Worm (Caenorhabditis elegans): ENCODE results near the gene usp-46.
A peak's percentile ranks its signal among the peaks of the same experiment; 100 is the strongest.

The usp-46 gene

ce11 chrIII:9817087-9817612, 40.7 kb downstream of the usp-46 start, which contains the start of gene cnx-1:
TSS of gene cnx-1 (minus strand) at chrIII:9817137.
- TF ChIP-seq lin-32 (GFP tag; optimal IDR thresholded peaks at IDR 0.05): peak; percentile 16
- TF ChIP-seq unc-62 (GFP tag; optimal IDR thresholded peaks at IDR 0.05): peak; percentile 38
- TF ChIP-seq ham-2 (GFP tag; optimal IDR thresholded peaks at IDR 0.05): peak; percentile 34
- no peak for TF ChIP-seq zip-8 (tag; optimal IDR thresholded peaks at IDR 0.05)
- no peak for TF ChIP-seq bed-3 (GFP tag; optimal IDR thresholded peaks at IDR 0.05)
- TF ChIP-seq mls-2 (tag; optimal IDR thresholded peaks at IDR 0.05): peak; percentile 73
- peak; percentile 8 for TF ChIP-seq mep-1 (tag; optimal IDR thresholded peaks at IDR 0.05)
- TF ChIP-seq drap-1 (GFP tag; optimal IDR thresholded peaks at IDR 0.05): no peak
- peak; percentile 4 for TF ChIP-seq ces-1 (GFP tag; optimal IDR thresholded peaks at IDR 0.05)
- peak; percentile 29 for TF ChIP-seq sptf-1 (tag; optimal IDR thresholded peaks at IDR 0.05)
- no peak for TF ChIP-seq M03D4.4 (tag; optimal IDR thresholded peaks at IDR 0.05)
- TF ChIP-seq mab-5 (tag; optimal IDR thresholded peaks at IDR 0.05): no peak
- no peak for TF ChIP-seq nhr-12 (tag; optimal IDR thresholded peaks at IDR 0.05)
- no peak for TF ChIP-seq ceh-83 (GFP tag; optimal IDR thresholded peaks at IDR 0.05)
- peak; percentile 67 for TF ChIP-seq cnd-1 (tag; optimal IDR thresholded peaks at IDR 0.05)
- no peak for TF ChIP-seq lin-13 (tag; optimal IDR thresholded peaks at IDR 0.05)
- no peak for TF ChIP-seq elt-3 (tag; optimal IDR thresholded peaks at IDR 0.05)
- TF ChIP-seq unc-120 (tag; optimal IDR thresholded peaks at IDR 0.05; ENCODE audit: poor library complexity, severe bottlenecking): peak; percentile 30
- TF ChIP-seq sem-2 (GFP tag; optimal IDR thresholded peaks at IDR 0.05): no peak
- no peak for TF ChIP-seq ztf-11 (tag; optimal IDR thresholded peaks at IDR 0.05)
- peak; percentile 84 for TF ChIP-seq nhr-2 (tag; optimal IDR thresholded peaks at IDR 0.05)

DNA sequence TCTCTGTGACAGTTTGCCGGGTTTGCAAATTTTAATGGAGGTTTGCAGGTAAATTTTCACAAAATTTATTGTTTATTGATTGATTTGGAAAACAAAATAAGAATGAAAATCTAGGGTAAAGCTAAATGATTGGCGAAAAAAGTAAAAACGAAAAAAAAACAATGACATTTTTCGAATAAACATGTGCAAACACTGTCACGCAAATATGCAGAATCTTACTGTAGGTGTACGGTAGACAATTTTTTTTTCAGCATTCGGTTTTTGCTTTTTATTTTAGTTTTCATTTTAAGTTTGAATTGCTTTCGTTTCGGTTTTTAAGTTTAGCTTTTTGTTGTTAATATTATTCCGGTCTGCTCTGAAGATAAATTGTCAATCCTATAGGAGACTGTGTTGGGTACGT, 41.5 kb downstream of the usp-46 start:
- TF ChIP-seq lsy-2 (tag; optimal IDR thresholded peaks at IDR 0.05) (peak; percentile 81), mls-2 (tag; optimal IDR thresholded peaks at IDR 0.05) (no peak)

DNA sequence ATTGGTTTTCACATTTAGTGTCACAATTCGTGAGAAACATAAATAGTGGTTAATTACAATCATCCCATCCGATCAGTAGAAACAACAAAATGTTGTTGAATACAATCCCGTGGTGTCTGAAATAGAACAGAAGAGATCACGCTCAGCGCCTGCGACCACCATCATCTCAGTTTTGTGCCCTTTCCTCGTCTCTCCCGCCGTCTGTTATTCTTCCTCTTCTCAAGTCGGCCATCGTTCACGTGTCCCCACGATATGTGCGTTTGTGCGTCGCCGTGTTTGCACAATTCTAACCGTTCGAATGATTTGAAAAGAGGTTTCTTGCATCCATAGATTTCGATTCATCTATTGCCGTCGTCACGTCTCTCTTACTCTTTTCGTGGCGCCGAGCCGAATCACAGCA, 42.3 kb downstream of the usp-46 start, which contains the start of gene panl-3:
Gene panl-3 (plus strand): TSS at position 294 of the 400 bp plus-strand sequence.
- TF ChIP-seq mep-1 (tag; optimal IDR thresholded peaks at IDR 0.05) (peak; percentile 49), sptf-1 (tag; optimal IDR thresholded peaks at IDR 0.05) (peak; percentile 37), tbx-8 (GFP tag; optimal IDR thresholded peaks at IDR 0.05) (no peak), zip-8 (tag; optimal IDR thresholded peaks at IDR 0.05) (no peak), pha-4 (tag; optimal IDR thresholded peaks at IDR 0.05) (peak; percentile 23), elt-3 (tag; optimal IDR thresholded peaks at IDR 0.05) (no peak), lin-13 (tag; optimal IDR thresholded peaks at IDR 0.05) (peak; percentile 14), cnd-1 (tag; optimal IDR thresholded peaks at IDR 0.05) (peak; percentile 46), lsy-2 (tag; optimal IDR thresholded peaks at IDR 0.05) (peak; percentile 4), nhr-28 (tag; optimal IDR thresholded peaks at IDR 0.05) (no peak)

DNA sequence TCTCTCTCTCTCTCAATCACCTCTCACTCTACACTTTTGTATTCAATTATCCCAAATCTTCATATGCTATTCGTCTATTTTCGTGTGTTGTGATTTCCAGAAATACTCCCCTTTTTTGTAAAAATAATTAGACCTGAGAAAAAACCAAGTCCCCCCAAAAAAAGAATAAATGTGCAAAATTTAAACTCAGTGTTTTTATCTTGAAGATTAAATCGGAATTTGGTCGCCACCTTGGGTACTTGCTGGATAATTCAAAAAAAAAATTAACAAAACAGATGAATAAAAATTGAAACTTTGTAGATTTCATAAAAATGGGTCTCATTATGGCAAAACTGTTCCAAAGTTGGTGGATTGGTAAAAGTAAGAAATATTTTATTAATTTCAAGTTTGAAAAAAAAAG, 46.5 kb downstream of the usp-46 start, which contains the start of gene arl-5:
Gene arl-5 (plus strand): TSS at position 301 of the 400 bp plus-strand sequence.
- TF ChIP-seq M03D4.4 (tag; optimal IDR thresholded peaks at IDR 0.05) (no peak), nhr-12 (tag; optimal IDR thresholded peaks at IDR 0.05) (no peak), mab-5 (tag; optimal IDR thresholded peaks at IDR 0.05) (no peak), flh-1 (GFP tag; optimal IDR thresholded peaks at IDR 0.05) (no peak), nhr-2 (tag; optimal IDR thresholded peaks at IDR 0.05) (no peak), unc-39 (tag; optimal IDR thresholded peaks at IDR 0.05) (no peak), cnd-1 (tag; optimal IDR thresholded peaks at IDR 0.05) (no peak), tbx-8 (GFP tag; optimal IDR thresholded peaks at IDR 0.05) (no peak), lin-13 (tag; optimal IDR thresholded peaks at IDR 0.05) (no peak), snpc-4 (tag; optimal IDR thresholded peaks at IDR 0.05) (no peak), nhr-76 (tag; optimal IDR thresholded peaks at IDR 0.05) (no peak), elt-3 (tag; optimal IDR thresholded peaks at IDR 0.05) (no peak), unc-62 (GFP tag; optimal IDR thresholded peaks at IDR 0.05) (no peak), nhr-237 (tag; optimal IDR thresholded peaks at IDR 0.05) (no peak), nhr-28 (tag; optimal IDR thresholded peaks at IDR 0.05) (no peak), pha-4 (tag; optimal IDR thresholded peaks at IDR 0.05) (no peak)

- TF ChIP-seq lin-13 (tag; optimal IDR thresholded peaks at IDR 0.05): no peak
- TF ChIP-seq zip-8 (tag; optimal IDR thresholded peaks at IDR 0.05): no peak
- TF ChIP-seq lin-32 (GFP tag; optimal IDR thresholded peaks at IDR 0.05): no peak
- no peak for TF ChIP-seq hlh-1 (tag; optimal IDR thresholded peaks at IDR 0.05)
- no peak for TF ChIP-seq sptf-1 (tag; optimal IDR thresholded peaks at IDR 0.05)
- no peak for TF ChIP-seq ceh-39 (tag; optimal IDR thresholded peaks at IDR 0.05)
- TF ChIP-seq mab-5 (tag; optimal IDR thresholded peaks at IDR 0.05): no peak
- no peak for TF ChIP-seq bed-3 (GFP tag; optimal IDR thresholded peaks at IDR 0.05)
- no peak for TF ChIP-seq blmp-1 (tag; optimal IDR thresholded peaks at IDR 0.05)
- TF ChIP-seq unc-120 (tag; optimal IDR thresholded peaks at IDR 0.05; ENCODE audit: poor library complexity, severe bottlenecking): no peak
- TF ChIP-seq sem-2 (GFP tag; optimal IDR thresholded peaks at IDR 0.05): no peak
- TF ChIP-seq nhr-28 (tag; optimal IDR thresholded peaks at IDR 0.05): no peak
- TF ChIP-seq snpc-4 (tag; optimal IDR thresholded peaks at IDR 0.05): no peak
- TF ChIP-seq nhr-12 (tag; optimal IDR thresholded peaks at IDR 0.05): no peak
- TF ChIP-seq ham-2 (GFP tag; optimal IDR thresholded peaks at IDR 0.05): no peak
- no peak for TF ChIP-seq unc-39 (tag; optimal IDR thresholded peaks at IDR 0.05)
- TF ChIP-seq ces-1 (GFP tag; optimal IDR thresholded peaks at IDR 0.05): no peak
- TF ChIP-seq unc-62 (GFP tag; optimal IDR thresholded peaks at IDR 0.05): no peak
- no peak for TF ChIP-seq tbx-8 (GFP tag; optimal IDR thresholded peaks at IDR 0.05)
Observed at ce11 chrIII:9823748-9824147, 47.3 kb downstream of the usp-46 start.
